Worm (Caenorhabditis elegans): Measurements from ENCODE around the gene mps-2.

mps-2 gene

ce11 chrII:264053-264452, 48.0 kb downstream of the mps-2 start, which contains the start of gene B0432.14:
B0432.14 (plus strand) TSS chrII:264353.
- TF ChIP-seq ztf-7 (tag; optimal IDR thresholded peaks at IDR 0.05): no peak
- no peak for TF ChIP-seq duxl-1 (tag; optimal IDR thresholded peaks at IDR 0.05; ENCODE audit: poor library complexity)
- TF ChIP-seq mxl-2 (GFP tag; conservative IDR thresholded peaks at IDR 0.05): no peak
- no peak for TF ChIP-seq ctbp-1 (GFP tag; IDR thresholded peaks at IDR 0.05)
- no peak for TF ChIP-seq Y5F2A.4 (GFP tag; optimal IDR thresholded peaks at IDR 0.05)
- no peak for TF ChIP-seq tra-1 (GFP tag; IDR thresholded peaks at IDR 0.05)
- TF ChIP-seq daf-16 (GFP tag; optimal IDR thresholded peaks at IDR 0.05): no peak
- no peak for TF ChIP-seq daf-16 (tag; optimal IDR thresholded peaks at IDR 0.05)
- no peak for TF ChIP-seq nhr-237 (tag; optimal IDR thresholded peaks at IDR 0.05)
- TF ChIP-seq ces-1 (GFP tag; optimal IDR thresholded peaks at IDR 0.05): no peak
- TF ChIP-seq ceh-32 (tag; optimal IDR thresholded peaks at IDR 0.05; ENCODE audit: poor library complexity): no peak
- no peak for TF ChIP-seq T26A8.4 (GFP tag; IDR thresholded peaks at IDR 0.05)

ce11 chrII:263563-263962, 48.4 kb downstream of the mps-2 start, which contains the start of gene scc-2:
scc-2 (minus strand) TSS chrII:263663.
- TF ChIP-seq unc-130 (GFP tag; optimal IDR thresholded peaks at IDR 0.05): no peak
- TF ChIP-seq aha-1 (tag): no peak
- TF ChIP-seq F26F4.8 (GFP tag; conservative IDR thresholded peaks at IDR 0.05): no peak
- TF ChIP-seq snpc-1.2 (GFP tag; IDR thresholded peaks at IDR 0.05): no peak
- TF ChIP-seq Y105C5A.15 (GFP tag; IDR thresholded peaks at IDR 0.05): no peak
- TF ChIP-seq dpl-1 (GFP tag; optimal IDR thresholded peaks at IDR 0.05): no peak
- no peak for TF ChIP-seq tra-1 (GFP tag; IDR thresholded peaks at IDR 0.05)
- TF ChIP-seq lin-38 (GFP tag; IDR thresholded peaks at IDR 0.05): no peak
- no peak for TF ChIP-seq nhr-6 (tag; optimal IDR thresholded peaks at IDR 0.05)
- no peak for TF ChIP-seq dmd-9 (GFP tag; IDR thresholded peaks at IDR 0.05)
- no peak for TF ChIP-seq daf-16 (GFP tag; optimal IDR thresholded peaks at IDR 0.05)
- TF ChIP-seq daf-16 (tag; optimal IDR thresholded peaks at IDR 0.05): no peak

All from whole organism, L4 larva.